Worm (Caenorhabditis elegans) whole organism, late embryonic: ENCODE measurements around the gene sup-18.

Experiments used
- K02D7.2 ChIP-seq: sonication (generic microtip); optimal IDR thresholded peaks from 2 replicates; lab custom pipeline; 2017; ENCODE audit warnings: mild to moderate bottlenecking, missing genetic modification characterization, missing compliant biosample characterization
- ama-1 ChIP-seq: fragments of 150-350 bp; optimal IDR thresholded peaks from 2 replicates; lab custom pipeline; 2014
- elt-4 ChIP-seq: sonication (generic microtip); optimal IDR thresholded peaks from 2 replicates; lab custom pipeline; 2016; ENCODE audit warnings: missing genetic modification characterization, missing compliant biosample characterization
- fkh-6 ChIP-seq: sonication (generic microtip); optimal IDR thresholded peaks from 2 replicates; lab custom pipeline; 2016; ENCODE audit warnings: missing genetic modification characterization, missing compliant biosample characterization
- ztf-16 ChIP-seq: sonication (generic microtip); optimal IDR thresholded peaks from 2 replicates; lab custom pipeline; 2017; ENCODE audit warnings: missing genetic modification characterization, missing compliant biosample characterization

ce11 chrIII:7838907-7839642, 39.6 kb downstream of the sup-18 start, which contains the start of gene ceh-23:
- TF ChIP-seq elt-4 (no peak), fkh-6 (tag; lab: Kevin White, UChicago) (no peak), ama-1 (lab: Kevin White, UChicago) (no peak), ztf-16 (no peak), K02D7.2 (tag; lab: Kevin White, UChicago) (no peak)
